Fruit fly (Drosophila melanogaster): ENCODE measurements around the gene Jupiter.

- TF ChIP-seq CG5204 (GFP tag; optimal IDR thresholded peaks at IDR 0.05) = no peak
- no peak for TF ChIP-seq bab1 (GFP tag; optimal IDR thresholded peaks at IDR 0.05)
- no peak for TF ChIP-seq CG33017 (tag; optimal IDR thresholded peaks at IDR 0.05)
- TF ChIP-seq kay (GFP tag; ENCODE audit: borderline replicate concordance) = no peak
These were observed 24.2 kb downstream of the Jupiter start for dm6 chr3R:11595523-11595922.
